Worm (Caenorhabditis elegans) whole organism, L2 larva: ENCODE measurements around the gene taf-11.1.

ENCODE experiments used
- R02D3.7 ChIP-seq: fragments of 150-350 bp; optimal IDR thresholded peaks from 2 replicates; lab custom pipeline; 2014; ENCODE audit warnings: missing biosample characterization, missing genetic modification characterization
- aly-2 ChIP-seq: fragments of 150-350 bp; optimal IDR thresholded peaks from 2 replicates; lab custom pipeline; 2014; ENCODE audit warnings: missing biosample characterization, missing genetic modification characterization
- ama-1 ChIP-seq: fragments of 150-350 bp; optimal IDR thresholded peaks from 2 replicates; lab custom pipeline; 2018; ENCODE audit warnings: inconsistent platforms
- ceh-16 ChIP-seq: fragments of 150-350 bp; optimal IDR thresholded peaks from 2 replicates; lab custom pipeline; 2014; ENCODE audit warnings: missing biosample characterization, missing genetic modification characterization
- ceh-82 ChIP-seq: fragments of 150-350 bp; optimal IDR thresholded peaks from 2 replicates; lab custom pipeline; 2014; ENCODE audit warnings: missing biosample characterization, missing genetic modification characterization
- crh-2 ChIP-seq: sonication (generic microtip); optimal IDR thresholded peaks from 2 replicates; lab custom pipeline; 2017; ENCODE audit warnings: missing biosample characterization, missing genetic modification characterization
- dmd-4 ChIP-seq: sonication (generic microtip); optimal IDR thresholded peaks from 2 replicates; lab custom pipeline; 2017; ENCODE audit warnings: missing biosample characterization, missing genetic modification characterization
- lin-11 ChIP-seq: fragments of 150-350 bp; sonication (generic microtip); optimal IDR thresholded peaks from 2 replicates; lab custom pipeline; 2014; ENCODE audit warnings: missing biosample characterization, missing genetic modification characterization, inconsistent platforms, mixed read lengths
- nhr-11 ChIP-seq: fragments of 150-350 bp; optimal IDR thresholded peaks from 2 replicates; lab custom pipeline; 2014; ENCODE audit warnings: missing biosample characterization, missing genetic modification characterization
- nhr-21 ChIP-seq: fragments of 150-350 bp; optimal IDR thresholded peaks from 2 replicates; lab custom pipeline; 2014; ENCODE audit warnings: missing biosample characterization, missing genetic modification characterization
- nhr-237 ChIP-seq: fragments of 150-350 bp; optimal IDR thresholded peaks from 2 replicates; lab custom pipeline; 2014; ENCODE audit warnings: missing biosample characterization, missing genetic modification characterization
- peb-1 ChIP-seq: fragments of 150-350 bp; optimal IDR thresholded peaks from 2 replicates; lab custom pipeline; 2014; ENCODE audit warnings: missing biosample characterization, missing genetic modification characterization
- snpc-4 ChIP-seq: fragments of 150-350 bp; optimal IDR thresholded peaks from 2 replicates; lab custom pipeline; 2014; ENCODE audit warnings: missing biosample characterization, missing genetic modification characterization
- unc-62 ChIP-seq: fragments of 150-350 bp; optimal IDR thresholded peaks from 2 replicates; lab custom pipeline; 2014; ENCODE audit warnings: missing biosample characterization, missing genetic modification reagents, missing genetic modification characterization

DNA sequence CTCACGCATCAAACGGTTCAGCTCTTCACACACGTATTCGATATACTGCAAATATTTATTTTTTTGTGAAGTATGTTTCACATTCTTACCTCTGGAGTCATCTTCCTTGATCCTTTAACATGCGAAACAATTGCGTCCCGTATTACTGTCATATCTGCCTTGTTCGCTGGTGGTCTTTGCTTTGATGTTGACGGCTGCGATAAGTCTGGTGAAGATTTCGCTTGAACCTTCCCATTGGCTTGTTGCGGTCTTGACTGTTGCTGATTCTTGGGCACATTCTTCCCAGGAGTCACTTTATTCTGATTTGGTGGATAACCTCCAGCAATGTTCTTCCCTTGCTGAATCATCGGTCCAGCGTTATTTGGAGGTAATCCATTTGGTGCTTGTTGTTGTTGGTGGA is 48.2 kb downstream of the taf-11.1 start:
- TF ChIP-seq ceh-82 (tag; lab: Kevin White, UChicago) (no peak), snpc-4 (tag; lab: Kevin White, UChicago) (no peak), unc-62 (GFP tag; lab: Kevin White, UChicago) (no peak), aly-2 (tag; lab: Kevin White, UChicago) (no peak), lin-11 (tag; lab: Kevin White, UChicago) (no peak), R02D3.7 (tag; lab: Kevin White, UChicago) (no peak), ama-1 (lab: Kevin White, UChicago) (no peak), crh-2 (tag; lab: Kevin White, UChicago) (no peak), ceh-16 (tag; lab: Kevin White, UChicago) (no peak), peb-1 (tag; lab: Kevin White, UChicago) (no peak), nhr-11 (no peak), dmd-4 (tag; lab: Kevin White, UChicago) (no peak), nhr-237 (tag; lab: Kevin White, UChicago) (no peak), nhr-21 (tag; lab: Kevin White, UChicago) (no peak)
